Fruit fly (Drosophila melanogaster) whole organism, embryonic: ENCODE measurements around the gene CG7582.

Source experiments
- Atf6 ChIP-seq: fragments of 200-800 bp; sonication (Bioruptor generic); IDR thresholded peaks from 2 replicates; pipeline ENCODE4 v1.3.6; 2022; ENCODE audit warnings: missing biosample characterization, missing genetic modification characterization
- BtbVII ChIP-seq: fragments of 200-800 bp; sonication (Bioruptor generic); optimal IDR thresholded peaks from 3 replicates; lab custom pipeline; 2017; ENCODE audit warnings: missing biosample characterization, mild to moderate bottlenecking, missing genetic modification characterization
- CG10431 ChIP-seq: fragments of 200-800 bp; sonication (Bioruptor generic); optimal IDR thresholded peaks from 3 replicates; lab custom pipeline; 2018; ENCODE audit warnings: missing biosample characterization, mild to moderate bottlenecking, missing genetic modification characterization
- CG10543 ChIP-seq: fragments of 200-800 bp; sonication (Bioruptor generic); optimal IDR thresholded peaks from 3 replicates; lab custom pipeline; 2017; ENCODE audit warnings: missing biosample characterization, mild to moderate bottlenecking, missing genetic modification characterization, moderate library complexity
- CG15269 ChIP-seq: fragments of 200-800 bp; sonication (Bioruptor generic); optimal IDR thresholded peaks from 2 replicates; lab custom pipeline; 2018; ENCODE audit warnings: missing biosample characterization, mild to moderate bottlenecking, missing genetic modification characterization, moderate library complexity
- CG15479 ChIP-seq: fragments of 200-800 bp; sonication (Bioruptor generic); optimal IDR thresholded peaks from 3 replicates; lab custom pipeline; 2019; ENCODE audit warnings: missing biosample characterization, mild to moderate bottlenecking, missing genetic modification characterization, moderate library complexity
- CG15696 ChIP-seq: fragments of 200-800 bp; sonication (Bioruptor generic); optimal IDR thresholded peaks from 2 replicates; lab custom pipeline; 2019; ENCODE audit warnings: missing biosample characterization, mild to moderate bottlenecking, missing genetic modification characterization, moderate library complexity
- CG18476 ChIP-seq: fragments of 200-800 bp; sonication (Bioruptor generic); optimal IDR thresholded peaks from 2 replicates; lab custom pipeline; 2016; ENCODE audit warnings: missing biosample characterization, mild to moderate bottlenecking, missing genetic modification characterization
- CG34224 ChIP-seq: fragments of 200-800 bp; sonication (Bioruptor generic); IDR thresholded peaks from 3 replicates; pipeline ENCODE4 v1.3.6; 2022; ENCODE audit warnings: missing biosample characterization, missing genetic modification characterization; ENCODE audit not compliant: partially characterized antibody
- CG4404 ChIP-seq: fragments of 200-800 bp; sonication (Bioruptor generic); IDR thresholded peaks from 2 replicates; pipeline ENCODE4 v1.3.6; 2022; ENCODE audit warnings: missing biosample characterization, missing genetic modification characterization
- CG5180 ChIP-seq: fragments of 200-800 bp; sonication (Bioruptor generic); optimal IDR thresholded peaks from 3 replicates; lab custom pipeline; 2017; ENCODE audit warnings: missing biosample characterization, missing genetic modification characterization, mild to moderate bottlenecking, moderate library complexity, missing genetic modification reagents
- CG6654 ChIP-seq: fragments of 200-800 bp; sonication (Bioruptor generic); optimal IDR thresholded peaks from 2 replicates; lab custom pipeline; 2017; ENCODE audit warnings: missing biosample characterization, mild to moderate bottlenecking, missing genetic modification characterization
- CG6683 ChIP-seq: fragments of 200-800 bp; sonication (Bioruptor generic); optimal IDR thresholded peaks from 2 replicates; lab custom pipeline; 2017; ENCODE audit warnings: missing biosample characterization, mild to moderate bottlenecking, missing genetic modification characterization, missing genetic modification reagents
- CG6765 ChIP-seq: fragments of 200-800 bp; sonication (Bioruptor generic); optimal IDR thresholded peaks from 3 replicates; lab custom pipeline; 2017; ENCODE audit warnings: missing biosample characterization, mild to moderate bottlenecking, missing genetic modification characterization
- CG8359 ChIP-seq: fragments of 200-800 bp; sonication (Bioruptor generic); optimal IDR thresholded peaks from 2 replicates; lab custom pipeline; 2017; ENCODE audit warnings: missing biosample characterization, mild to moderate bottlenecking, missing genetic modification characterization, borderline replicate concordance
- CoRest ChIP-seq: fragments of 200-800 bp; sonication (Bioruptor generic); optimal IDR thresholded peaks from 3 replicates; lab custom pipeline; 2018; ENCODE audit warnings: missing biosample characterization, mild to moderate bottlenecking, missing genetic modification characterization, moderate library complexity
- Dref ChIP-seq: fragments of 200-800 bp; sonication (Bioruptor generic); IDR thresholded peaks from 2 replicates; pipeline ENCODE4 v1.3.6; 2022; ENCODE audit warnings: missing biosample characterization, missing genetic modification characterization
- ERR ChIP-seq: fragments of 200-800 bp; sonication (Bioruptor generic); optimal IDR thresholded peaks from 2 replicates; lab custom pipeline; 2016; ENCODE audit warnings: missing biosample characterization, missing genetic modification characterization
- HLH54F ChIP-seq: fragments of 200-800 bp; sonication (Bioruptor generic); optimal IDR thresholded peaks from 3 replicates; lab custom pipeline; 2016; ENCODE audit warnings: missing biosample characterization, missing genetic modification characterization
- HmgD ChIP-seq: fragments of 200-800 bp; sonication (Bioruptor generic); optimal IDR thresholded peaks from 3 replicates; lab custom pipeline; 2016; ENCODE audit warnings: missing biosample characterization, missing genetic modification characterization
- Hmr ChIP-seq: fragments of 200-800 bp; sonication (Bioruptor generic); optimal IDR thresholded peaks from 3 replicates; lab custom pipeline; 2017; ENCODE audit warnings: mild to moderate bottlenecking, missing biosample characterization, missing genetic modification reagents, missing genetic modification characterization
- MESR4 ChIP-seq: fragments of 200-800 bp; sonication (Bioruptor generic); optimal IDR thresholded peaks from 2 replicates; lab custom pipeline; 2018; ENCODE audit warnings: missing biosample characterization, mild to moderate bottlenecking, missing genetic modification characterization, moderate library complexity
- Meics ChIP-seq: fragments of 200-800 bp; sonication (Bioruptor generic); optimal IDR thresholded peaks from 2 replicates; lab custom pipeline; 2017; ENCODE audit warnings: missing biosample characterization, mild to moderate bottlenecking, missing genetic modification characterization
- Nf-YA ChIP-seq: fragments of 200-800 bp; sonication (Bioruptor generic); IDR thresholded peaks from 2 replicates; pipeline ENCODE4 v1.3.6; 2022; ENCODE audit warnings: missing biosample characterization, missing genetic modification characterization
- Oaz ChIP-seq: fragments of 200-800 bp; sonication (Bioruptor generic); IDR thresholded peaks from 2 replicates; pipeline ENCODE4 v1.3.6; 2022; ENCODE audit warnings: missing biosample characterization, missing genetic modification characterization
- Ptx1 ChIP-seq: fragments of 200-800 bp; sonication (Bioruptor generic); IDR thresholded peaks from 2 replicates; pipeline ENCODE4 v1.3.6; 2022; ENCODE audit warnings: missing biosample characterization, missing genetic modification characterization
- Ravus ChIP-seq: fragments of 200-800 bp; sonication (Bioruptor generic); IDR thresholded peaks from 2 replicates; pipeline ENCODE4 v1.3.6; 2022; ENCODE audit warnings: missing biosample characterization, missing genetic modification characterization
- Six4 ChIP-seq: fragments of 200-800 bp; sonication (Bioruptor generic); optimal IDR thresholded peaks from 2 replicates; lab custom pipeline; 2016; ENCODE audit warnings: missing biosample characterization, missing genetic modification characterization
- Stat92E ChIP-seq, 3 experiments: fragments of >200 bp in 2 of 3; fragments of 200-800 bp in 1 of 3; sonication (Bioruptor generic) in 1 of 3; optimal IDR thresholded peaks; 2 replicates each; lab custom pipeline; 2017 to 2019; ENCODE audit warnings: missing biosample characterization in 3 of 3, missing genetic modification characterization in 3 of 3, mild to moderate bottlenecking in 1 of 3, moderate library complexity in 1 of 3
- Taf1 ChIP-seq: fragments of 200-800 bp; sonication (Bioruptor generic); IDR thresholded peaks from 2 replicates; pipeline ENCODE4 v1.3.6; 2022; ENCODE audit warnings: missing biosample characterization, missing genetic modification characterization
- Tbp ChIP-seq: fragments of >200 bp; optimal IDR thresholded peaks from 2 replicates; lab custom pipeline; 2018; ENCODE audit warnings: missing biosample characterization, missing genetic modification characterization
- Usf ChIP-seq: fragments of 200-800 bp; sonication (Bioruptor generic); optimal IDR thresholded peaks from 2 replicates; lab custom pipeline; 2017; ENCODE audit warnings: missing genotype, missing biosample characterization, missing genetic modification characterization
- ac ChIP-seq: fragments of 200-800 bp; sonication (Bioruptor generic); optimal IDR thresholded peaks from 3 replicates; lab custom pipeline; 2017; ENCODE audit warnings: missing biosample characterization, mild to moderate bottlenecking, missing genetic modification characterization
- al ChIP-seq: fragments of 200-800 bp; sonication (Bioruptor generic); IDR thresholded peaks from 2 replicates; pipeline ENCODE4 v1.3.6; 2022; ENCODE audit warnings: missing biosample characterization, missing genetic modification characterization
- ara ChIP-seq: fragments of 200-800 bp; sonication (Bioruptor generic); IDR thresholded peaks from 2 replicates; pipeline ENCODE4 v1.3.6; 2022; ENCODE audit warnings: missing biosample characterization, missing genetic modification characterization
- caup ChIP-seq: fragments of 200-800 bp; sonication (Bioruptor generic); optimal IDR thresholded peaks from 3 replicates; lab custom pipeline; 2017; ENCODE audit warnings: missing biosample characterization, mild to moderate bottlenecking, missing genetic modification characterization, moderate library complexity; ENCODE audit not compliant: severe bottlenecking
- chif ChIP-seq, 2 experiments: fragments of 200-800 bp; sonication (Bioruptor generic); optimal IDR thresholded peaks; 3 replicates each; lab custom pipeline; 2016; ENCODE audit warnings: missing biosample characterization in 2 of 2, missing genetic modification characterization in 2 of 2
- chn ChIP-seq: fragments of 200-800 bp; sonication (Bioruptor generic); optimal IDR thresholded peaks from 2 replicates; lab custom pipeline; 2016; ENCODE audit warnings: missing biosample characterization, missing genetic modification characterization
- ci ChIP-seq: fragments of 200-800 bp; sonication (Bioruptor generic); IDR thresholded peaks from 3 replicates; pipeline ENCODE4 v1.3.6; 2022; ENCODE audit warnings: missing biosample characterization, missing genetic modification characterization
- dmrt11E ChIP-seq: fragments of 200-800 bp; sonication (Bioruptor generic); optimal IDR thresholded peaks from 3 replicates; lab custom pipeline; 2018; ENCODE audit warnings: missing biosample characterization, mild to moderate bottlenecking, missing genetic modification characterization, moderate library complexity
- dysf ChIP-seq: fragments of 200-800 bp; sonication (Bioruptor generic); IDR thresholded peaks from 3 replicates; pipeline ENCODE4 v1.3.6; 2022; ENCODE audit warnings: missing biosample characterization, missing genetic modification characterization
- fru ChIP-seq: fragments of >200 bp; optimal IDR thresholded peaks from 2 replicates; lab custom pipeline; 2017
- gem ChIP-seq: fragments of 200-800 bp; sonication (Bioruptor generic); optimal IDR thresholded peaks from 2 replicates; lab custom pipeline; 2019; ENCODE audit warnings: missing biosample characterization, mild to moderate bottlenecking, missing genetic modification characterization, moderate library complexity
- ken ChIP-seq: fragments of 200-800 bp; sonication (Bioruptor generic); IDR thresholded peaks from 3 replicates; pipeline ENCODE4 v1.3.6; 2022; ENCODE audit warnings: missing biosample characterization, missing genetic modification characterization
- nmo ChIP-seq: fragments of 200-800 bp; sonication (Bioruptor generic); optimal IDR thresholded peaks from 2 replicates; lab custom pipeline; 2018; ENCODE audit warnings: missing biosample characterization, mild to moderate bottlenecking, missing genetic modification characterization, moderate library complexity
- pfk ChIP-seq: fragments of 200-800 bp; sonication (Bioruptor generic); optimal IDR thresholded peaks from 2 replicates; lab custom pipeline; 2018; ENCODE audit warnings: missing biosample characterization, mild to moderate bottlenecking, missing genetic modification characterization, moderate library complexity
- pzg ChIP-seq: fragments of 200-800 bp; sonication (Bioruptor generic); optimal IDR thresholded peaks from 3 replicates; lab custom pipeline; 2018; ENCODE audit warnings: missing biosample characterization, mild to moderate bottlenecking, missing genetic modification characterization, moderate library complexity
- scrt ChIP-seq: fragments of 200-800 bp; sonication (Bioruptor generic); optimal IDR thresholded peaks from 2 replicates; lab custom pipeline; 2018; ENCODE audit warnings: missing biosample characterization, mild to moderate bottlenecking, missing genetic modification characterization, moderate library complexity
- sob ChIP-seq: fragments of 200-800 bp; sonication (Bioruptor generic); IDR thresholded peaks from 2 replicates; pipeline ENCODE4 v1.3.6; 2022; ENCODE audit warnings: missing biosample characterization, missing genetic modification characterization
- usp ChIP-seq: fragments of >200 bp; optimal IDR thresholded peaks from 2 replicates; lab custom pipeline; 2017; ENCODE audit warnings: missing biosample characterization, missing genetic modification characterization
- wdn ChIP-seq: fragments of 200-800 bp; sonication (Bioruptor generic); IDR thresholded peaks from 2 replicates; pipeline ENCODE4 v1.3.6; 2022; ENCODE audit warnings: missing biosample characterization, missing genetic modification characterization

The CG7582 gene

DNA sequence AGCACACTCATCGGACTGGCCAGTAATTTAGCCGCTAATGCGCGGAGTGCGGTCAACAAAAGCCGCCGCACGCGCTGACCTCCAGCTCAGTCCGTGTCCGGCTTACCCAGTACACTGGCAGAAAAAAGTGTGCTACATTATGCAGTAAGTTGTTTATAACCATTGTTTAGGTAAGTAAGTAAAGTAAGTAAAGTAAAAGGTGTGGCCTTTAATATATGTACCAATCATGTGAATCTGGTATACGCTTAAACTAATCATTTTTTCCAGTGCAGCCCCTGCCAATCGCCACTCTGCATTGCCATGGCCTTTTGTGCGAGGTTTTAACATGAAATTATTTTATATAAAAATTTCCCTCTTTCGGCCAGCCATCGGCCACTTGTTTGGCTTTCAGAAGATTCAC is 29.4 kb upstream of the CG7582 start (continued):
- TF ChIP-seq CG10543 = no peak
- peak; percentile 46 for TF ChIP-seq dmrt11E
- TF ChIP-seq Atf6 (GFP tag; lab: Robert Waterston, UW) = no peak
- no peak for TF ChIP-seq caup (GFP tag; lab: Kevin White, UChicago)
- no peak for TF ChIP-seq Taf1 (GFP tag; lab: Robert Waterston, UW)
- no peak for TF ChIP-seq ac (GFP tag; lab: Kevin White, UChicago)
- no peak for TF ChIP-seq Hmr (GFP tag; lab: Kevin White, UChicago)
- TF ChIP-seq CG5180 (GFP tag; lab: Kevin White, UChicago) = no peak
- no peak for TF ChIP-seq CG18476
- TF ChIP-seq ara (GFP tag; lab: Robert Waterston, UW) = no peak
- TF ChIP-seq gem = peak; percentile 35
- no peak for TF ChIP-seq al (GFP tag; lab: Robert Waterston, UW)
- TF ChIP-seq Ravus (GFP tag; lab: Robert Waterston, UW) = no peak
- TF ChIP-seq CG6683 (GFP tag; lab: Kevin White, UChicago) = no peak
- TF ChIP-seq chn (GFP tag; lab: Kevin White, UChicago) = peak; percentile 6
- TF ChIP-seq CG6654 = no peak
- TF ChIP-seq HLH54F (GFP tag; lab: Kevin White, UChicago) = no peak
- TF ChIP-seq CG15479 (GFP tag; lab: Kevin White, UChicago) = no peak
- TF ChIP-seq Six4 (GFP tag; lab: Kevin White, UChicago) = no peak
- TF ChIP-seq HmgD = no peak
- no peak for TF ChIP-seq CG8359 (GFP tag; lab: Kevin White, UChicago)
- no peak for TF ChIP-seq Dref
- TF ChIP-seq CG15696 (tag; lab: Kevin White, UChicago) = no peak
- no peak for TF ChIP-seq ERR (GFP tag; lab: Kevin White, UChicago)
- no peak for TF ChIP-seq CG6765
- no peak for TF ChIP-seq Oaz (GFP tag; lab: Robert Waterston, UW)
- peak in 1 of 2 experiments; percentile 27 for TF ChIP-seq chif (GFP tag; optimal IDR thresholded peaks at IDR 0.05; lab: Kevin White, UChicago)
- no peak for TF ChIP-seq wdn (GFP tag; lab: Robert Waterston, UW)
- no peak for TF ChIP-seq MESR4
- TF ChIP-seq ci = peak; percentile 62; the same call in 2 of the 3 replicates
- no peak for TF ChIP-seq Nf-YA (GFP tag; lab: Robert Waterston, UW)
- TF ChIP-seq pzg (GFP tag; lab: Kevin White, UChicago) = no peak
- no peak for TF ChIP-seq usp
- no peak for TF ChIP-seq CoRest
- no peak for TF ChIP-seq Meics
- no peak for TF ChIP-seq Tbp (GFP tag; lab: Kevin White, UChicago)
- no peak for TF ChIP-seq nmo (GFP tag; lab: Kevin White, UChicago)
- TF ChIP-seq BtbVII = no peak
- TF ChIP-seq scrt = no peak
- TF ChIP-seq Ptx1 (GFP tag; lab: Robert Waterston, UW) = peak; percentile 33; the same call in 1 of the 2 replicates
- no peak for TF ChIP-seq CG10431 (GFP tag; lab: Kevin White, UChicago)
- no peak for TF ChIP-seq ken
- TF ChIP-seq pfk (GFP tag; lab: Kevin White, UChicago) = no peak
- TF ChIP-seq CG15269 = no peak
- TF ChIP-seq dysf = 0 out of 3 replicates have a peak, but pooled peaks have one; percentile 41
- no peak for TF ChIP-seq fru (lab: Kevin White, UChicago)
- no peak for TF ChIP-seq Usf (GFP tag; lab: Kevin White, UChicago)
- TF ChIP-seq sob (GFP tag; lab: Robert Waterston, UW) = no peak
- no peak for TF ChIP-seq CG34224 (GFP tag; lab: Robert Waterston, UW)
- no peak for TF ChIP-seq Stat92E (GFP tag; optimal IDR thresholded peaks at IDR 0.05; lab: Kevin White, UChicago)
- TF ChIP-seq CG4404 = no peak
